Worm (Caenorhabditis elegans) whole organism, late embryonic: ENCODE results near the gene B0361.3.

Experiments
- C38D4.7 ChIP-seq: fragments of 200-800 bp; sonication (Bioruptor generic); optimal IDR thresholded peaks from 2 replicates; lab custom pipeline; 2018; ENCODE audit warnings: mild to moderate bottlenecking, missing genetic modification characterization, moderate library complexity, missing compliant biosample characterization
- T23F11.4 ChIP-seq: fragments of 200-800 bp; sonication (Bioruptor generic); optimal IDR thresholded peaks from 2 replicates; lab custom pipeline; 2018; ENCODE audit warnings: mild to moderate bottlenecking, missing genetic modification characterization, missing compliant biosample characterization
- ceh-18 ChIP-seq: sonication (generic microtip); optimal IDR thresholded peaks from 2 replicates; lab custom pipeline; 2016; ENCODE audit warnings: missing genetic modification characterization, missing compliant biosample characterization
- ceh-19 ChIP-seq: fragments of 200-800 bp; sonication (Bioruptor generic); optimal IDR thresholded peaks from 2 replicates; lab custom pipeline; 2018; ENCODE audit warnings: mild to moderate bottlenecking, missing genetic modification characterization, missing compliant biosample characterization
- ceh-24 ChIP-seq: sonication (generic microtip); optimal IDR thresholded peaks from 2 replicates; lab custom pipeline; 2016; ENCODE audit warnings: mild to moderate bottlenecking, missing genetic modification characterization, missing compliant biosample characterization
- ceh-31 ChIP-seq: sonication (generic microtip); optimal IDR thresholded peaks from 2 replicates; lab custom pipeline; 2016; ENCODE audit warnings: missing genetic modification characterization, missing compliant biosample characterization
- ceh-34 ChIP-seq: sonication (generic microtip); optimal IDR thresholded peaks from 2 replicates; lab custom pipeline; 2016; ENCODE audit warnings: mild to moderate bottlenecking, missing genetic modification characterization, missing compliant biosample characterization
- ceh-45 ChIP-seq: fragments of 200-800 bp; sonication (Bioruptor generic); IDR thresholded peaks from 2 replicates; pipeline ENCODE4 v1.3.6; 2022; ENCODE audit warnings: missing genetic modification reagents, missing genetic modification characterization, missing compliant biosample characterization
- ceh-48 ChIP-seq: sonication (generic microtip); optimal IDR thresholded peaks from 2 replicates; lab custom pipeline; 2016; ENCODE audit warnings: missing genetic modification characterization, inconsistent platforms, missing compliant biosample characterization
- che-1 ChIP-seq: sonication (generic microtip); optimal IDR thresholded peaks from 2 replicates; lab custom pipeline; 2016; ENCODE audit warnings: mild to moderate bottlenecking, missing genetic modification characterization, missing compliant biosample characterization
- elt-2 ChIP-seq: sonication (generic microtip); optimal IDR thresholded peaks from 2 replicates; lab custom pipeline; 2016; ENCODE audit warnings: missing genetic modification reagents, missing genetic modification characterization, missing compliant biosample characterization
- elt-4 ChIP-seq: sonication (generic microtip); optimal IDR thresholded peaks from 2 replicates; lab custom pipeline; 2016; ENCODE audit warnings: missing genetic modification characterization, missing compliant biosample characterization
- eyg-1 ChIP-seq: sonication (generic microtip); optimal IDR thresholded peaks from 2 replicates; lab custom pipeline; 2016; ENCODE audit warnings: missing genotype, missing genetic modification characterization, missing compliant biosample characterization
- fax-1 ChIP-seq: sonication (generic microtip); optimal IDR thresholded peaks from 2 replicates; lab custom pipeline; 2016; ENCODE audit warnings: missing genotype, missing genetic modification characterization, missing compliant biosample characterization
- fkh-6 ChIP-seq: sonication (generic microtip); optimal IDR thresholded peaks from 2 replicates; lab custom pipeline; 2016; ENCODE audit warnings: missing genetic modification characterization, missing compliant biosample characterization
- gmeb-2 ChIP-seq: sonication (generic microtip); optimal IDR thresholded peaks from 2 replicates; lab custom pipeline; 2016; ENCODE audit warnings: missing genetic modification characterization, inconsistent platforms, missing compliant biosample characterization
- hlh-13 ChIP-seq: fragments of 200-800 bp; sonication (Bioruptor generic); optimal IDR thresholded peaks from 2 replicates; lab custom pipeline; 2018; ENCODE audit warnings: mild to moderate bottlenecking, missing genetic modification characterization, missing compliant biosample characterization
- hlh-15 ChIP-seq: sonication (generic microtip); optimal IDR thresholded peaks from 2 replicates; lab custom pipeline; 2016; ENCODE audit warnings: missing genetic modification characterization, missing compliant biosample characterization
- hlh-30 ChIP-seq: sonication (generic microtip); optimal IDR thresholded peaks from 2 replicates; lab custom pipeline; 2017; ENCODE audit warnings: antibody characterized with exemption, missing genetic modification characterization, missing compliant biosample characterization; ENCODE audit not compliant: insufficient read depth
- lim-6 ChIP-seq: sonication (generic microtip); optimal IDR thresholded peaks from 2 replicates; lab custom pipeline; 2016; ENCODE audit warnings: missing genetic modification characterization, missing compliant biosample characterization
- mec-3 ChIP-seq: sonication (generic microtip); optimal IDR thresholded peaks from 2 replicates; lab custom pipeline; 2016; ENCODE audit warnings: borderline replicate concordance, missing genetic modification characterization, missing compliant biosample characterization
- nhr-11 ChIP-seq: fragments of 150-350 bp; optimal IDR thresholded peaks from 2 replicates; lab custom pipeline; 2014; ENCODE audit warnings: missing biosample characterization, missing genetic modification characterization
- npax-4 ChIP-seq: sonication (generic microtip); optimal IDR thresholded peaks from 2 replicates; lab custom pipeline; 2016; ENCODE audit warnings: missing genetic modification characterization, missing compliant biosample characterization
- odd-2 ChIP-seq: sonication (generic microtip); optimal IDR thresholded peaks from 2 replicates; lab custom pipeline; 2017; ENCODE audit warnings: antibody characterized with exemption, mild to moderate bottlenecking, missing genetic modification characterization, missing compliant biosample characterization
- pat-9 ChIP-seq: fragments of 200-800 bp; sonication (Bioruptor generic); optimal IDR thresholded peaks from 2 replicates; lab custom pipeline; 2018; ENCODE audit warnings: mild to moderate bottlenecking, missing genetic modification characterization, moderate library complexity, missing compliant biosample characterization
- pqm-1 ChIP-seq: sonication (generic microtip); optimal IDR thresholded peaks from 2 replicates; lab custom pipeline; 2016; ENCODE audit warnings: missing genetic modification characterization, missing compliant biosample characterization
- ref-2 ChIP-seq: sonication (generic microtip); optimal IDR thresholded peaks from 2 replicates; lab custom pipeline; 2016; ENCODE audit warnings: missing genetic modification characterization, missing compliant biosample characterization
- rnt-1 ChIP-seq: sonication (generic microtip); optimal IDR thresholded peaks from 2 replicates; lab custom pipeline; 2016; ENCODE audit warnings: missing genetic modification characterization, missing compliant biosample characterization
- sox-2 ChIP-seq: fragments of 200-800 bp; sonication (Bioruptor generic); IDR thresholded peaks from 2 replicates; pipeline ENCODE4 v1.3.6; 2022; ENCODE audit warnings: missing genetic modification reagents, missing genetic modification characterization, missing compliant biosample characterization
- sox-4 ChIP-seq: sonication (generic microtip); optimal IDR thresholded peaks from 2 replicates; lab custom pipeline; 2017; ENCODE audit warnings: mild to moderate bottlenecking, missing genetic modification characterization, inconsistent platforms, missing compliant biosample characterization
- syd-9 ChIP-seq: sonication (generic microtip); optimal IDR thresholded peaks from 2 replicates; lab custom pipeline; 2016; ENCODE audit warnings: mild to moderate bottlenecking, missing genetic modification characterization, moderate library complexity, missing compliant biosample characterization
- tbx-2 ChIP-seq: sonication (generic microtip); optimal IDR thresholded peaks from 2 replicates; lab custom pipeline; 2016; ENCODE audit warnings: missing genetic modification characterization, missing compliant biosample characterization
- ttx-3 ChIP-seq: sonication (generic microtip); optimal IDR thresholded peaks from 2 replicates; lab custom pipeline; 2016; ENCODE audit warnings: missing genetic modification reagents, missing genetic modification characterization, missing compliant biosample characterization
- zip-5 ChIP-seq: sonication (generic microtip); optimal IDR thresholded peaks from 2 replicates; lab custom pipeline; 2016; ENCODE audit warnings: missing genetic modification characterization, missing compliant biosample characterization

The B0361.3 gene

ce11 chrIII:7293075-7293684, 11.9 kb downstream of the B0361.3 start, which contains the start of gene cwf-19L2:
Gene cwf-19L2, plus strand, starts transcription at chrIII:7293634.
- TF ChIP-seq sox-2, result no peak
- TF ChIP-seq ceh-31 (tag; lab: Kevin White, UChicago), result no peak
- TF ChIP-seq odd-2 (tag; lab: Kevin White, UChicago), result no peak
- no peak for TF ChIP-seq hlh-13 (GFP tag; lab: Kevin White, UChicago)
- no peak for TF ChIP-seq nhr-11 (tag; lab: Kevin White, UChicago)
- TF ChIP-seq fkh-6, result no peak
- no peak for TF ChIP-seq C38D4.7 (GFP tag; lab: Kevin White, UChicago)
- no peak for TF ChIP-seq elt-2 (tag; lab: Kevin White, UChicago)
- TF ChIP-seq mec-3, result no peak

ce11 chrIII:7296092-7296668, 14.9 kb downstream of the B0361.3 start:
- no peak for TF ChIP-seq nhr-11 (tag; lab: Kevin White, UChicago)
- TF ChIP-seq ceh-19 (GFP tag; lab: Kevin White, UChicago), result no peak
- no peak for TF ChIP-seq fkh-6
- no peak for TF ChIP-seq sox-4
- no peak for TF ChIP-seq ceh-45 (GFP tag; lab: Robert Waterston, UW)
- TF ChIP-seq T23F11.4, result no peak
- no peak for TF ChIP-seq odd-2 (tag; lab: Kevin White, UChicago)
- no peak for TF ChIP-seq hlh-15 (tag; lab: Kevin White, UChicago)
- no peak for TF ChIP-seq ttx-3

ce11 chrIII:7297045-7297680, 15.9 kb downstream of the B0361.3 start:
- no peak for TF ChIP-seq ceh-48 (tag; lab: Kevin White, UChicago)
- no peak for TF ChIP-seq ceh-34 (tag; lab: Kevin White, UChicago)
- TF ChIP-seq tbx-2 (tag; lab: Kevin White, UChicago), result no peak
- no peak for TF ChIP-seq gmeb-2 (tag; lab: Kevin White, UChicago)
- TF ChIP-seq fax-1 (tag; lab: Kevin White, UChicago), result no peak
- TF ChIP-seq npax-4 (tag; lab: Kevin White, UChicago), result no peak
- no peak for TF ChIP-seq zip-5 (tag; lab: Kevin White, UChicago)
- no peak for TF ChIP-seq elt-4 (tag; lab: Kevin White, UChicago)
- no peak for TF ChIP-seq ceh-18 (tag; lab: Kevin White, UChicago)
- TF ChIP-seq sox-2, result no peak
- TF ChIP-seq rnt-1 (tag; lab: Kevin White, UChicago), result no peak
- TF ChIP-seq C38D4.7 (GFP tag; lab: Kevin White, UChicago), result no peak

ce11 chrIII:7298045-7298444, 16.8 kb downstream of the B0361.3 start:
- no peak for TF ChIP-seq lim-6 (tag; lab: Kevin White, UChicago)
- TF ChIP-seq elt-4 (tag; lab: Kevin White, UChicago), result no peak
- TF ChIP-seq pat-9, result no peak
- no peak for TF ChIP-seq syd-9 (tag; lab: Kevin White, UChicago)
- no peak for TF ChIP-seq che-1 (tag; lab: Kevin White, UChicago)
- TF ChIP-seq ceh-24, result no peak
- TF ChIP-seq hlh-30, result no peak
- TF ChIP-seq eyg-1 (tag; lab: Kevin White, UChicago), result no peak
- TF ChIP-seq ref-2, result no peak
- TF ChIP-seq pqm-1, result no peak
